Worm (Caenorhabditis elegans): ENCODE results near the gene ssq-2.

DNA sequence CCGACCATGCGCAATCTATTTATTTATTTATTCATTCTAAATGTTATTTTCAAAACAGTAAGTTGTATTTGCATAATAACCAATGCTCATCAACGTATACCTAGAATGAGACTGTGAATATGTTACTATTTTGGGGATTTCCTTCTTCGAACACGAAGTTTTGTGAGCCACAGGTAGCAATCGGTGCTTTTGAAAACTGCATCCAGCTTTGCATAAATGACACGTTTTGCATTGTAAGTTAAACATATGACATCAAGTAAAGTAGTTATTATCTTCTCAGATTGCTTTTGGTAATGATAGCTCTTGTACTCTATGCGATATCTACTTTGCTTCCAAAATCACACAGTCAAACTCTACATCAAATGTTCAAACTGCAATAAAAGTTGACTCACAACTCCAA is 13.5 kb upstream of the ssq-2 start, which contains the start of gene E03H12.4:
- TF ChIP-seq nhr-25 (tag; optimal IDR thresholded peaks at IDR 0.05) (no peak), nhr-21 (tag; optimal IDR thresholded peaks at IDR 0.05) (no peak), egl-27 (tag; optimal IDR thresholded peaks at IDR 0.05) (no peak), ztf-4 (tag; optimal IDR thresholded peaks at IDR 0.05) (no peak)

All from whole organism, L2 larva.